Fruit fly (Drosophila melanogaster) whole organism, embryonic: ENCODE results near the gene CG31817.

Experiments
- ATbp ChIP-seq: fragments of 200-800 bp; sonication (Bioruptor generic); optimal IDR thresholded peaks from 2 replicates; lab custom pipeline; 2017; ENCODE audit warnings: missing biosample characterization, mild to moderate bottlenecking, missing genetic modification characterization, missing genetic modification reagents
- Antp ChIP-seq: fragments of 200-800 bp; sonication (Bioruptor generic); optimal IDR thresholded peaks from 3 replicates; lab custom pipeline; 2016; ENCODE audit warnings: missing biosample characterization, missing genetic modification characterization
- CG10654 ChIP-seq: fragments of 200-800 bp; sonication (Bioruptor generic); optimal IDR thresholded peaks from 2 replicates; lab custom pipeline; 2016; ENCODE audit warnings: missing biosample characterization, missing genetic modification characterization
- CG11696 ChIP-seq: fragments of 200-800 bp; sonication (Bioruptor generic); IDR thresholded peaks from 2 replicates; pipeline ENCODE4 v1.3.6; 2022; ENCODE audit warnings: missing biosample characterization, missing genetic modification characterization
- CG12071 ChIP-seq: fragments of 200-800 bp; sonication (Bioruptor generic); optimal IDR thresholded peaks from 3 replicates; lab custom pipeline; 2018; ENCODE audit warnings: missing biosample characterization, mild to moderate bottlenecking, missing genetic modification characterization
- CG14050 ChIP-seq: fragments of 200-800 bp; sonication (Bioruptor generic); IDR thresholded peaks from 3 replicates; pipeline ENCODE4 v1.3.6; 2022; ENCODE audit warnings: missing biosample characterization, missing genetic modification characterization
- CG15011 ChIP-seq: fragments of 200-800 bp; sonication (Bioruptor generic); optimal IDR thresholded peaks from 3 replicates; lab custom pipeline; 2018; ENCODE audit warnings: missing biosample characterization, mild to moderate bottlenecking, missing genetic modification characterization
- CG15601 ChIP-seq: fragments of 200-800 bp; sonication (Bioruptor generic); optimal IDR thresholded peaks from 3 replicates; lab custom pipeline; 2019; ENCODE audit warnings: missing biosample characterization, mild to moderate bottlenecking, missing genetic modification characterization, moderate library complexity
- CG18476 ChIP-seq: fragments of 200-800 bp; sonication (Bioruptor generic); optimal IDR thresholded peaks from 2 replicates; lab custom pipeline; 2016; ENCODE audit warnings: missing biosample characterization, mild to moderate bottlenecking, missing genetic modification characterization
- CG2120 ChIP-seq: fragments of 200-800 bp; sonication (Bioruptor generic); optimal IDR thresholded peaks from 3 replicates; lab custom pipeline; 2016; ENCODE audit warnings: missing biosample characterization, missing genetic modification characterization
- CG30403 ChIP-seq: fragments of 200-800 bp; sonication (Bioruptor generic); optimal IDR thresholded peaks from 3 replicates; lab custom pipeline; 2016; ENCODE audit warnings: missing biosample characterization, missing genetic modification characterization
- CG43689 ChIP-seq: fragments of 200-800 bp; sonication (Bioruptor generic); IDR thresholded peaks from 2 replicates; pipeline ENCODE4 v1.3.6; 2022; ENCODE audit warnings: missing biosample characterization, missing genetic modification characterization
- CG4707 ChIP-seq: fragments of 200-800 bp; sonication (Bioruptor generic); optimal IDR thresholded peaks from 2 replicates; lab custom pipeline; 2018; ENCODE audit warnings: missing biosample characterization, mild to moderate bottlenecking, missing genetic modification characterization, moderate library complexity
- CG6254 ChIP-seq: fragments of 200-800 bp; sonication (Bioruptor generic); optimal IDR thresholded peaks from 3 replicates; lab custom pipeline; 2017; ENCODE audit warnings: mild to moderate bottlenecking, missing biosample characterization, missing genetic modification reagents, missing genetic modification characterization
- CG8944 ChIP-seq: fragments of 200-800 bp; sonication (Bioruptor generic); optimal IDR thresholded peaks from 3 replicates; lab custom pipeline; 2016; ENCODE audit warnings: missing biosample characterization, missing genetic modification characterization
- CG9215 ChIP-seq: fragments of 200-800 bp; sonication (Bioruptor generic); IDR thresholded peaks from 2 replicates; pipeline ENCODE4 v1.3.6; 2022; ENCODE audit warnings: missing biosample characterization, missing genetic modification characterization
- Doc2 ChIP-seq: fragments of 200-800 bp; sonication (Bioruptor generic); IDR thresholded peaks from 2 replicates; pipeline ENCODE4 v1.3.6; 2022; ENCODE audit warnings: missing biosample characterization, missing genetic modification characterization
- Doc3 ChIP-seq: fragments of 200-800 bp; sonication (Bioruptor generic); IDR thresholded peaks from 3 replicates; pipeline ENCODE4 v1.3.6; 2022; ENCODE audit warnings: missing biosample characterization, missing genetic modification characterization; ENCODE audit not compliant: partially characterized antibody
- E2f1 ChIP-seq: fragments of 200-800 bp; sonication (Bioruptor generic); IDR thresholded peaks from 2 replicates; pipeline ENCODE4 v1.3.6; 2022; ENCODE audit warnings: missing biosample characterization, missing genetic modification characterization
- H15 ChIP-seq: fragments of 200-800 bp; sonication (Bioruptor generic); IDR thresholded peaks from 3 replicates; pipeline ENCODE4 v1.3.6; 2022; ENCODE audit warnings: missing biosample characterization, missing genetic modification characterization
- Hr3 ChIP-seq: fragments of 200-800 bp; sonication (Bioruptor generic); optimal IDR thresholded peaks from 3 replicates; lab custom pipeline; 2016; ENCODE audit warnings: missing biosample characterization, missing genetic modification characterization
- Lhr ChIP-seq: fragments of 200-800 bp; sonication (Bioruptor generic); optimal IDR thresholded peaks from 3 replicates; lab custom pipeline; 2017; ENCODE audit warnings: mild to moderate bottlenecking, missing biosample characterization, missing genetic modification reagents, missing genetic modification characterization
- MESR4 ChIP-seq: fragments of 200-800 bp; sonication (Bioruptor generic); optimal IDR thresholded peaks from 2 replicates; lab custom pipeline; 2018; ENCODE audit warnings: missing biosample characterization, mild to moderate bottlenecking, missing genetic modification characterization, moderate library complexity
- NK7.1 ChIP-seq: fragments of 200-800 bp; sonication (Bioruptor generic); optimal IDR thresholded peaks from 3 replicates; lab custom pipeline; 2016; ENCODE audit warnings: missing biosample characterization, missing genetic modification characterization
- Neu2 ChIP-seq: fragments of 200-800 bp; sonication (Bioruptor generic); optimal IDR thresholded peaks from 3 replicates; lab custom pipeline; 2016; ENCODE audit warnings: missing biosample characterization, missing genetic modification characterization, borderline replicate concordance
- Oli ChIP-seq: fragments of 200-800 bp; sonication (Bioruptor generic); optimal IDR thresholded peaks from 2 replicates; lab custom pipeline; 2018; ENCODE audit warnings: missing biosample characterization, mild to moderate bottlenecking, missing genetic modification characterization, moderate library complexity
- Sry-β ChIP-seq: fragments of 200-800 bp; sonication (Bioruptor generic); optimal IDR thresholded peaks from 2 replicates; lab custom pipeline; 2018; ENCODE audit warnings: missing biosample characterization, mild to moderate bottlenecking, missing genetic modification characterization, moderate library complexity
- Trl ChIP-seq, 3 experiments: fragments of >200 bp in 2 of 3; fragments of 200-800 bp in 1 of 3; sonication (Bioruptor generic) in 1 of 3; optimal IDR thresholded peaks; 2 replicates in 1 of 3; 3 replicates in 2 of 3; lab custom pipeline; 2016 to 2017; ENCODE audit warnings: missing biosample characterization in 1 of 3, missing genetic modification characterization in 1 of 3
- ap ChIP-seq: fragments of 200-800 bp; sonication (Bioruptor generic); IDR thresholded peaks from 2 replicates; pipeline ENCODE4 v1.3.6; 2022; ENCODE audit warnings: missing biosample characterization, missing genetic modification characterization
- az2 ChIP-seq: fragments of 200-800 bp; sonication (Bioruptor generic); optimal IDR thresholded peaks from 3 replicates; lab custom pipeline; 2016; ENCODE audit warnings: missing biosample characterization, missing genetic modification characterization
- bowl ChIP-seq: fragments of 200-800 bp; sonication (Bioruptor generic); IDR thresholded peaks from 2 replicates; pipeline ENCODE4 v1.3.6; 2022; ENCODE audit warnings: missing biosample characterization, missing genetic modification characterization
- croc ChIP-seq: fragments of 200-800 bp; sonication (Bioruptor generic); conservative IDR thresholded peaks from 3 replicates; pipeline ENCODE4 v1.3.6; 2022; ENCODE audit warnings: missing biosample characterization, missing genetic modification characterization
- da ChIP-seq: fragments of 200-800 bp; sonication (Bioruptor generic); optimal IDR thresholded peaks from 2 replicates; lab custom pipeline; 2016; ENCODE audit warnings: missing biosample characterization, missing genetic modification characterization
- emc ChIP-seq: fragments of 200-800 bp; sonication (Bioruptor generic); optimal IDR thresholded peaks from 2 replicates; lab custom pipeline; 2016; ENCODE audit warnings: missing biosample characterization, missing genetic modification characterization
- ems ChIP-seq: fragments of 200-800 bp; sonication (Bioruptor generic); optimal IDR thresholded peaks from 3 replicates; lab custom pipeline; 2016; ENCODE audit warnings: missing biosample characterization, missing genetic modification characterization
- fru ChIP-seq: fragments of >200 bp; optimal IDR thresholded peaks from 2 replicates; lab custom pipeline; 2017
- ham ChIP-seq: fragments of 200-800 bp; sonication (Bioruptor generic); IDR thresholded peaks from 2 replicates; pipeline ENCODE4 v1.3.6; 2022; ENCODE audit warnings: missing biosample characterization, missing genetic modification characterization
- her ChIP-seq: fragments of 200-800 bp; sonication (Bioruptor generic); optimal IDR thresholded peaks from 2 replicates; lab custom pipeline; 2016; ENCODE audit warnings: missing biosample characterization, missing genetic modification characterization
- hth ChIP-seq: fragments of >200 bp; optimal IDR thresholded peaks from 2 replicates; lab custom pipeline; 2017; ENCODE audit warnings: inconsistent platforms
- jumu ChIP-seq: fragments of 200-800 bp; sonication (Bioruptor generic); optimal IDR thresholded peaks from 3 replicates; lab custom pipeline; 2016; ENCODE audit warnings: missing biosample characterization, missing genetic modification characterization
- ken ChIP-seq: fragments of 200-800 bp; sonication (Bioruptor generic); IDR thresholded peaks from 3 replicates; pipeline ENCODE4 v1.3.6; 2022; ENCODE audit warnings: missing biosample characterization, missing genetic modification characterization
- kni ChIP-seq: fragments of 200-800 bp; sonication (Bioruptor generic); optimal IDR thresholded peaks from 3 replicates; lab custom pipeline; 2017; ENCODE audit warnings: mild to moderate bottlenecking, missing biosample characterization, missing genetic modification reagents, missing genetic modification characterization
- oc ChIP-seq: fragments of 200-800 bp; sonication (Bioruptor generic); optimal IDR thresholded peaks from 2 replicates; lab custom pipeline; 2018; ENCODE audit warnings: missing biosample characterization, mild to moderate bottlenecking, missing genetic modification characterization, moderate library complexity
- odd ChIP-seq: fragments of 200-800 bp; sonication (Bioruptor generic); optimal IDR thresholded peaks from 2 replicates; lab custom pipeline; 2017; ENCODE audit warnings: missing biosample characterization, mild to moderate bottlenecking, missing genetic modification characterization
- pita ChIP-seq: fragments of 200-800 bp; sonication (Bioruptor generic); optimal IDR thresholded peaks from 2 replicates; lab custom pipeline; 2017; ENCODE audit warnings: missing biosample characterization, mild to moderate bottlenecking, missing genetic modification characterization
- sob ChIP-seq: fragments of 200-800 bp; sonication (Bioruptor generic); IDR thresholded peaks from 2 replicates; pipeline ENCODE4 v1.3.6; 2022; ENCODE audit warnings: missing biosample characterization, missing genetic modification characterization
- tgo ChIP-seq: fragments of 200-800 bp; sonication (Bioruptor generic); IDR thresholded peaks from 3 replicates; pipeline ENCODE4 v1.3.6; 2022; ENCODE audit warnings: missing biosample characterization, missing genetic modification characterization
- trh ChIP-seq: fragments of 200-800 bp; sonication (Bioruptor generic); optimal IDR thresholded peaks from 2 replicates; lab custom pipeline; 2016; ENCODE audit warnings: missing biosample characterization, missing genetic modification characterization
- usp ChIP-seq: fragments of >200 bp; optimal IDR thresholded peaks from 2 replicates; lab custom pipeline; 2017; ENCODE audit warnings: missing biosample characterization, missing genetic modification characterization
- zfh2 ChIP-seq: fragments of 200-800 bp; sonication (Bioruptor generic); optimal IDR thresholded peaks from 2 replicates; lab custom pipeline; 2016; ENCODE audit warnings: missing biosample characterization, missing genetic modification characterization

The CG31817 gene

dm6 chr2L:16299466-16300311, 38.0 kb downstream of the CG31817 start, which contains the start of the genes heix and CG17328 (continued):
- peak; percentile 78 for TF ChIP-seq az2 (GFP tag; lab: Kevin White, UChicago)
- TF ChIP-seq CG6254: no peak
- TF ChIP-seq Neu2 (GFP tag; lab: Kevin White, UChicago): no peak
- TF ChIP-seq pita (GFP tag; lab: Kevin White, UChicago): no peak
- no peak for TF ChIP-seq Doc3 (GFP tag; lab: Robert Waterston, UW)
- TF ChIP-seq CG18476: peak; percentile 48
- no peak for TF ChIP-seq oc (tag; lab: Kevin White, UChicago)
- peak; percentile 13 for TF ChIP-seq emc (GFP tag; lab: Kevin White, UChicago)
- peak; percentile 57 for TF ChIP-seq CG8944 (GFP tag; lab: Kevin White, UChicago)
- peak; percentile 25 for TF ChIP-seq trh (GFP tag; lab: Kevin White, UChicago)
- no peak for TF ChIP-seq ap (GFP tag; lab: Robert Waterston, UW)
- no peak for TF ChIP-seq da
- TF ChIP-seq Oli (tag; lab: Kevin White, UChicago): no peak
- no peak for TF ChIP-seq bowl (GFP tag; lab: Robert Waterston, UW)
- peak; percentile 55 for TF ChIP-seq Antp (GFP tag; lab: Kevin White, UChicago)
- peak; percentile 30 for TF ChIP-seq NK7.1
- no peak for TF ChIP-seq ATbp (GFP tag; lab: Kevin White, UChicago)
- TF ChIP-seq CG9215 (GFP tag; lab: Robert Waterston, UW): peak; percentile 72
- peak; percentile 69 for TF ChIP-seq zfh2 (GFP tag; lab: Kevin White, UChicago)
- TF ChIP-seq her (GFP tag; lab: Kevin White, UChicago): no peak
- TF ChIP-seq CG43689 (GFP tag; lab: Robert Waterston, UW): no peak
- TF ChIP-seq CG30403 (GFP tag; lab: Kevin White, UChicago): peak; percentile 88
- peak; percentile 68 for TF ChIP-seq sob (GFP tag; lab: Robert Waterston, UW)
- TF ChIP-seq CG14050 (GFP tag; lab: Robert Waterston, UW): peak; percentile 54
- TF ChIP-seq jumu (GFP tag; lab: Kevin White, UChicago): peak; percentile 50
- no peak for TF ChIP-seq Doc2 (GFP tag; lab: Robert Waterston, UW)
- peak; percentile 52 for TF ChIP-seq ems (GFP tag; lab: Kevin White, UChicago)
- TF ChIP-seq Sry-β (GFP tag; lab: Kevin White, UChicago): no peak
- peak; percentile 29; the same call in 1 of the 3 replicates for TF ChIP-seq croc
- TF ChIP-seq CG4707 (GFP tag; lab: Kevin White, UChicago): no peak
- no peak; the same call in 1 of the 2 replicates for TF ChIP-seq CG11696 (GFP tag; lab: Robert Waterston, UW)
- no peak for TF ChIP-seq Lhr (GFP tag; lab: Kevin White, UChicago)
- no peak; the same call in 1 of the 2 replicates for TF ChIP-seq ham (GFP tag; lab: Robert Waterston, UW)
- TF ChIP-seq CG10654: peak; percentile 70
- no peak for TF ChIP-seq kni (GFP tag; lab: Kevin White, UChicago)
- TF ChIP-seq Hr3 (GFP tag; lab: Kevin White, UChicago): peak; percentile 73
- peak; percentile 70 for TF ChIP-seq E2f1 (GFP tag; lab: Robert Waterston, UW)
- peak; percentile 87 for TF ChIP-seq CG2120 (GFP tag; lab: Kevin White, UChicago)
- TF ChIP-seq H15 (GFP tag; lab: Robert Waterston, UW): peak; percentile 70; the same call in 2 of the 3 replicates
- peak; percentile 77 for TF ChIP-seq tgo (GFP tag; lab: Robert Waterston, UW)
- no peak for TF ChIP-seq fru (lab: Kevin White, UChicago)
- TF ChIP-seq odd (GFP tag; lab: Kevin White, UChicago): peak; percentile 19
- peak; percentile 83 for TF ChIP-seq MESR4 (GFP tag; lab: Kevin White, UChicago)
- peak; percentile 88 to 89 for TF ChIP-seq Trl (optimal IDR thresholded peaks at IDR 0.05; lab: Kevin White, UChicago)
- peak; percentile 48 for TF ChIP-seq Trl (GFP tag; optimal IDR thresholded peaks at IDR 0.05; lab: Kevin White, UChicago)
- TF ChIP-seq ken (GFP tag; lab: Robert Waterston, UW): peak; percentile 76
- no peak for TF ChIP-seq hth (lab: Kevin White, UChicago)
- peak; percentile 57 for TF ChIP-seq CG15601 (tag; lab: Kevin White, UChicago)
- no peak for TF ChIP-seq usp (GFP tag; lab: Kevin White, UChicago)
- no peak for TF ChIP-seq CG15011
- no peak for TF ChIP-seq CG12071 (GFP tag; lab: Kevin White, UChicago)
